Worm (Caenorhabditis elegans) whole organism, L2 larva: Measurements from ENCODE around the gene F58B4.5.

Source experiments
- C34F6.9 ChIP-seq: fragments of 150-350 bp; optimal IDR thresholded peaks from 2 replicates; lab custom pipeline; 2014; ENCODE audit warnings: missing biosample characterization, missing genetic modification characterization
- F13H6.1 ChIP-seq: sonication (generic microtip); optimal IDR thresholded peaks from 2 replicates; lab custom pipeline; 2016; ENCODE audit warnings: missing genetic modification characterization, missing compliant biosample characterization
- R02D3.7 ChIP-seq: fragments of 150-350 bp; optimal IDR thresholded peaks from 2 replicates; lab custom pipeline; 2014; ENCODE audit warnings: missing biosample characterization, missing genetic modification characterization
- Y55F3AM.14 ChIP-seq: fragments of 200-800 bp; sonication (Bioruptor generic); optimal IDR thresholded peaks from 2 replicates; lab custom pipeline; 2018; ENCODE audit warnings: mild to moderate bottlenecking, missing genetic modification characterization, missing compliant biosample characterization
- ZK546.5 ChIP-seq: sonication (generic microtip); optimal IDR thresholded peaks from 2 replicates; lab custom pipeline; 2017; ENCODE audit warnings: missing biosample characterization, missing genetic modification characterization
- alr-1 ChIP-seq: fragments of 150-350 bp; optimal IDR thresholded peaks from 2 replicates; lab custom pipeline; 2014; ENCODE audit warnings: missing biosample characterization, missing genetic modification characterization
- aly-2 ChIP-seq: fragments of 150-350 bp; optimal IDR thresholded peaks from 2 replicates; lab custom pipeline; 2014; ENCODE audit warnings: missing biosample characterization, missing genetic modification characterization
- ama-1 ChIP-seq: fragments of 150-350 bp; optimal IDR thresholded peaks from 2 replicates; lab custom pipeline; 2018; ENCODE audit warnings: inconsistent platforms
- blmp-1 ChIP-seq: sonication (generic microtip); optimal IDR thresholded peaks from 2 replicates; lab custom pipeline; 2017; ENCODE audit warnings: missing genetic modification characterization, mild to moderate bottlenecking, missing compliant biosample characterization, antibody characterized with exemption, moderate library complexity; ENCODE audit not compliant: insufficient read depth
- ceh-16 ChIP-seq: fragments of 150-350 bp; optimal IDR thresholded peaks from 2 replicates; lab custom pipeline; 2014; ENCODE audit warnings: missing biosample characterization, missing genetic modification characterization
- ceh-82 ChIP-seq: fragments of 150-350 bp; optimal IDR thresholded peaks from 2 replicates; lab custom pipeline; 2014; ENCODE audit warnings: missing biosample characterization, missing genetic modification characterization
- crh-2 ChIP-seq: sonication (generic microtip); optimal IDR thresholded peaks from 2 replicates; lab custom pipeline; 2017; ENCODE audit warnings: missing biosample characterization, missing genetic modification characterization
- dmd-4 ChIP-seq: sonication (generic microtip); optimal IDR thresholded peaks from 2 replicates; lab custom pipeline; 2017; ENCODE audit warnings: missing biosample characterization, missing genetic modification characterization
- egl-27 ChIP-seq: sonication (generic microtip); optimal IDR thresholded peaks from 3 replicates; lab custom pipeline; 2017; ENCODE audit warnings: missing biosample characterization, missing genetic modification reagents, missing genetic modification characterization
- elt-1 ChIP-seq: fragments of 150-350 bp; optimal IDR thresholded peaks from 2 replicates; lab custom pipeline; 2014; ENCODE audit warnings: missing biosample characterization, missing genetic modification characterization
- elt-3 ChIP-seq: sonication (generic microtip); optimal IDR thresholded peaks from 2 replicates; lab custom pipeline; 2017; ENCODE audit warnings: missing biosample characterization, missing genetic modification characterization
- fos-1 ChIP-seq: fragments of 150-350 bp; optimal IDR thresholded peaks from 2 replicates; lab custom pipeline; 2014; ENCODE audit warnings: missing biosample characterization, missing genetic modification characterization
- gmeb-1 ChIP-seq: fragments of 150-350 bp; optimal IDR thresholded peaks from 2 replicates; lab custom pipeline; 2014; ENCODE audit warnings: missing biosample characterization, missing genetic modification characterization
- lin-11 ChIP-seq: fragments of 150-350 bp; sonication (generic microtip); optimal IDR thresholded peaks from 2 replicates; lab custom pipeline; 2014; ENCODE audit warnings: missing biosample characterization, missing genetic modification characterization, inconsistent platforms, mixed read lengths
- lin-13 ChIP-seq: fragments of 150-350 bp; optimal IDR thresholded peaks from 2 replicates; lab custom pipeline; 2014; ENCODE audit warnings: missing biosample characterization, missing genetic modification reagents, missing genetic modification characterization
- lin-39 ChIP-seq: fragments of 150-350 bp; optimal IDR thresholded peaks from 2 replicates; lab custom pipeline; 2014; ENCODE audit warnings: missing biosample characterization, missing genetic modification reagents, missing genetic modification characterization
- lsy-2 ChIP-seq, 2 experiments: fragments of 150-350 bp in 1 of 2; sonication (generic microtip) in 1 of 2; optimal IDR thresholded peaks; 2 replicates each; lab custom pipeline; 2014 to 2017; ENCODE audit warnings: missing biosample characterization in 2 of 2, missing genetic modification characterization in 2 of 2
- mab-5 ChIP-seq: fragments of 150-350 bp; optimal IDR thresholded peaks from 2 replicates; lab custom pipeline; 2014; ENCODE audit warnings: missing biosample characterization, missing genetic modification characterization
- mbf-1 ChIP-seq: sonication (generic microtip); optimal IDR thresholded peaks from 2 replicates; lab custom pipeline; 2017; ENCODE audit warnings: missing biosample characterization, missing genetic modification characterization
- mdl-1 ChIP-seq, 2 experiments: fragments of 150-350 bp in 1 of 2; sonication (generic microtip) in 1 of 2; optimal IDR thresholded peaks; 2 replicates each; lab custom pipeline; 2017; ENCODE audit warnings: missing biosample characterization in 2 of 2, missing genetic modification characterization in 2 of 2
- nhr-10 ChIP-seq: sonication (generic microtip); optimal IDR thresholded peaks from 2 replicates; lab custom pipeline; 2017; ENCODE audit warnings: missing biosample characterization, missing genetic modification characterization
- nhr-11 ChIP-seq: fragments of 150-350 bp; optimal IDR thresholded peaks from 2 replicates; lab custom pipeline; 2014; ENCODE audit warnings: missing biosample characterization, missing genetic modification characterization
- nhr-12 ChIP-seq: fragments of 150-350 bp; optimal IDR thresholded peaks from 2 replicates; lab custom pipeline; 2014; ENCODE audit warnings: missing biosample characterization, missing genetic modification characterization
- nhr-129 ChIP-seq: fragments of 150-350 bp; optimal IDR thresholded peaks from 2 replicates; lab custom pipeline; 2014; ENCODE audit warnings: missing biosample characterization, missing genetic modification characterization
- nhr-21 ChIP-seq: fragments of 150-350 bp; optimal IDR thresholded peaks from 2 replicates; lab custom pipeline; 2014; ENCODE audit warnings: missing biosample characterization, missing genetic modification characterization
- nhr-23 ChIP-seq: fragments of 150-350 bp; optimal IDR thresholded peaks from 2 replicates; lab custom pipeline; 2014; ENCODE audit warnings: missing biosample characterization, missing genetic modification reagents, missing genetic modification characterization
- nhr-237 ChIP-seq: fragments of 150-350 bp; optimal IDR thresholded peaks from 2 replicates; lab custom pipeline; 2014; ENCODE audit warnings: missing biosample characterization, missing genetic modification characterization
- nhr-25 ChIP-seq: fragments of 150-350 bp; sonication (generic microtip); optimal IDR thresholded peaks from 3 replicates; lab custom pipeline; 2014; ENCODE audit warnings: missing biosample characterization, missing genetic modification characterization
- nhr-6 ChIP-seq: fragments of 150-350 bp; optimal IDR thresholded peaks from 2 replicates; lab custom pipeline; 2014; ENCODE audit warnings: missing biosample characterization, missing genetic modification characterization
- nhr-77 ChIP-seq: fragments of 150-350 bp; optimal IDR thresholded peaks from 2 replicates; lab custom pipeline; 2014; ENCODE audit warnings: missing biosample characterization, missing genetic modification characterization
- peb-1 ChIP-seq: fragments of 150-350 bp; optimal IDR thresholded peaks from 2 replicates; lab custom pipeline; 2014; ENCODE audit warnings: missing biosample characterization, missing genetic modification characterization
- sem-4 ChIP-seq: fragments of 150-350 bp; optimal IDR thresholded peaks from 2 replicates; lab custom pipeline; 2014; ENCODE audit warnings: missing biosample characterization, missing genetic modification reagents, missing genetic modification characterization
- skn-1 ChIP-seq: sonication (generic microtip); optimal IDR thresholded peaks from 2 replicates; lab custom pipeline; 2017; ENCODE audit warnings: missing biosample characterization, missing genetic modification characterization
- sma-3 ChIP-seq: sonication (generic microtip); optimal IDR thresholded peaks from 2 replicates; lab custom pipeline; 2016; ENCODE audit warnings: missing genetic modification reagents, missing genetic modification characterization, missing compliant biosample characterization
- sma-9 ChIP-seq, 2 experiments: fragments of 150-350 bp in 1 of 2; sonication (generic microtip) in 1 of 2; optimal IDR thresholded peaks; 2 replicates each; lab custom pipeline; 2014 to 2016; ENCODE audit warnings: missing genetic modification characterization in 2 of 2, mild to moderate bottlenecking in 1 of 2, missing biosample characterization in 1 of 2, missing compliant biosample characterization in 1 of 2, missing genetic modification reagents in 1 of 2, moderate library complexity in 1 of 2
- snpc-4 ChIP-seq: fragments of 150-350 bp; optimal IDR thresholded peaks from 2 replicates; lab custom pipeline; 2014; ENCODE audit warnings: missing biosample characterization, missing genetic modification characterization
- unc-39 ChIP-seq: fragments of 150-350 bp; optimal IDR thresholded peaks from 2 replicates; lab custom pipeline; 2014; ENCODE audit warnings: missing biosample characterization, missing genetic modification characterization
- unc-55 ChIP-seq: fragments of 150-350 bp; sonication (generic microtip); optimal IDR thresholded peaks from 3 replicates; lab custom pipeline; 2014; ENCODE audit warnings: missing biosample characterization, missing genetic modification reagents, missing genetic modification characterization
- unc-62 ChIP-seq: fragments of 150-350 bp; optimal IDR thresholded peaks from 2 replicates; lab custom pipeline; 2014; ENCODE audit warnings: missing biosample characterization, missing genetic modification reagents, missing genetic modification characterization
- zag-1 ChIP-seq: fragments of 150-350 bp; optimal IDR thresholded peaks from 2 replicates; lab custom pipeline; 2014; ENCODE audit warnings: missing biosample characterization, missing genetic modification characterization
- ztf-1 ChIP-seq: fragments of 200-800 bp; sonication (Bioruptor generic); conservative IDR thresholded peaks from 2 replicates; pipeline ENCODE4 v1.3.6; 2022; ENCODE audit warnings: missing genetic modification characterization, missing compliant biosample characterization
- ztf-11 ChIP-seq: sonication (generic microtip); optimal IDR thresholded peaks from 2 replicates; lab custom pipeline; 2017; ENCODE audit warnings: missing biosample characterization, missing genetic modification characterization
- ztf-4 ChIP-seq: fragments of 150-350 bp; optimal IDR thresholded peaks from 2 replicates; lab custom pipeline; 2014; ENCODE audit warnings: missing biosample characterization, missing genetic modification characterization

Gene F58B4.5

ce11 chrV:10897172-10897571 is 35.3 kb upstream of the F58B4.5 start:
- TF ChIP-seq nhr-10 (tag; lab: Kevin White, UChicago) = peak; percentile 79
- peak; percentile 95 to 98 for TF ChIP-seq lsy-2 (tag; optimal IDR thresholded peaks at IDR 0.05; lab: Kevin White, UChicago)
- peak; percentile 98 for TF ChIP-seq lin-13 (GFP tag; lab: Kevin White, UChicago)
- peak; percentile 99 for TF ChIP-seq nhr-25 (tag; lab: Kevin White, UChicago)
- no peak for TF ChIP-seq elt-3 (tag; lab: Kevin White, UChicago)
- TF ChIP-seq gmeb-1 (tag; lab: Kevin White, UChicago) = peak; percentile 100
- peak; percentile 71 for TF ChIP-seq ztf-11
- peak; percentile 94 for TF ChIP-seq zag-1
- no peak for TF ChIP-seq unc-39 (tag; lab: Kevin White, UChicago)
- peak; percentile 95 for TF ChIP-seq ceh-16
- TF ChIP-seq snpc-4 (tag; lab: Kevin White, UChicago) = peak; percentile 89
- peak; percentile 40 for TF ChIP-seq peb-1
- TF ChIP-seq sma-3 (GFP tag; lab: Kevin White, UChicago) = peak; percentile 99
- peak; percentile 74 to 90 for TF ChIP-seq mdl-1 (tag; optimal IDR thresholded peaks at IDR 0.05; lab: Kevin White, UChicago)
- TF ChIP-seq nhr-11 = peak; percentile 79
- no peak for TF ChIP-seq nhr-23 (tag; lab: Kevin White, UChicago)
- TF ChIP-seq mbf-1 (tag; lab: Kevin White, UChicago) = no peak
- peak; percentile 100 for TF ChIP-seq C34F6.9
- peak; percentile 98 for TF ChIP-seq F13H6.1
- peak; percentile 92 for TF ChIP-seq blmp-1 (tag; lab: Kevin White, UChicago)
- TF ChIP-seq lin-39 = peak; percentile 53
- TF ChIP-seq unc-55 (GFP tag; lab: Kevin White, UChicago) = peak; percentile 100
- TF ChIP-seq egl-27 (tag; lab: Kevin White, UChicago) = peak; percentile 97
- peak; percentile 98 for TF ChIP-seq fos-1 (tag; lab: Kevin White, UChicago)
- TF ChIP-seq Y55F3AM.14 (GFP tag; lab: Kevin White, UChicago) = peak; percentile 99
- TF ChIP-seq unc-62 (GFP tag; lab: Kevin White, UChicago) = peak; percentile 95
- peak; percentile 99 for TF ChIP-seq nhr-21 (tag; lab: Kevin White, UChicago)
- peak; percentile 79 for TF ChIP-seq nhr-12
- no peak for TF ChIP-seq alr-1 (tag; lab: Kevin White, UChicago)
- peak; percentile 97 for TF ChIP-seq nhr-6
- TF ChIP-seq nhr-77 (tag; lab: Kevin White, UChicago) = peak; percentile 92
- TF ChIP-seq crh-2 (tag; lab: Kevin White, UChicago) = peak; percentile 99
- TF ChIP-seq ceh-82 (tag; lab: Kevin White, UChicago) = peak; percentile 93
- no peak for TF ChIP-seq ztf-1
- TF ChIP-seq skn-1 (tag; lab: Kevin White, UChicago) = peak; percentile 80
- TF ChIP-seq nhr-129 (tag; lab: Kevin White, UChicago) = peak; percentile 98
- peak; percentile 80 for TF ChIP-seq ama-1
- TF ChIP-seq mab-5 = peak; percentile 97
- peak; percentile 97 for TF ChIP-seq ztf-4 (tag; lab: Kevin White, UChicago)
- peak; percentile 85 for TF ChIP-seq nhr-237 (tag; lab: Kevin White, UChicago)
- no peak for TF ChIP-seq elt-1 (tag; lab: Kevin White, UChicago)
- TF ChIP-seq aly-2 (tag; lab: Kevin White, UChicago) = peak; percentile 19
- peak; percentile 71 for TF ChIP-seq R02D3.7 (tag; lab: Kevin White, UChicago)
- TF ChIP-seq ZK546.5 (tag; lab: Kevin White, UChicago) = peak; percentile 100
- peak; percentile 58 for TF ChIP-seq dmd-4
- TF ChIP-seq lin-11 (tag; lab: Kevin White, UChicago) = peak; percentile 99
- TF ChIP-seq sma-9 (GFP tag; optimal IDR thresholded peaks at IDR 0.05; lab: Kevin White, UChicago) = peak; percentile 100
- TF ChIP-seq sma-9 (tag; optimal IDR thresholded peaks at IDR 0.05; lab: Kevin White, UChicago) = no peak
- TF ChIP-seq sem-4 (tag; lab: Kevin White, UChicago) = peak; percentile 98
